Worm (Caenorhabditis elegans) whole organism, early embryonic: ENCODE results near the gene cct-2.

ENCODE experiments used
- B0310.2 ChIP-seq: sonication (generic microtip); optimal IDR thresholded peaks from 2 replicates; lab custom pipeline; 2016; ENCODE audit warnings: mild to moderate bottlenecking, missing genetic modification characterization, missing compliant biosample characterization
- aly-1 ChIP-seq: sonication (generic microtip); optimal IDR thresholded peaks from 2 replicates; lab custom pipeline; 2016; ENCODE audit warnings: missing genetic modification characterization, missing compliant biosample characterization
- ama-1 ChIP-seq: fragments of 150-350 bp; optimal IDR thresholded peaks from 2 replicates; lab custom pipeline; 2014
- ceh-13 ChIP-seq: fragments of 200-800 bp; sonication (Bioruptor generic); optimal IDR thresholded peaks from 2 replicates; lab custom pipeline; 2018; ENCODE audit warnings: mild to moderate bottlenecking, missing genetic modification characterization, missing compliant biosample characterization
- ceh-36 ChIP-seq: sonication (generic microtip); optimal IDR thresholded peaks from 2 replicates; lab custom pipeline; 2016; ENCODE audit warnings: missing genetic modification characterization, inconsistent platforms, missing compliant biosample characterization
- ets-7 ChIP-seq: sonication (generic microtip); optimal IDR thresholded peaks from 2 replicates; lab custom pipeline; 2016; ENCODE audit warnings: missing genotype, missing genetic modification characterization, missing compliant biosample characterization
- flt-1 ChIP-seq: fragments of 200-800 bp; sonication (Bioruptor generic); IDR thresholded peaks from 2 replicates; pipeline ENCODE4 v1.3.6; 2022; ENCODE audit warnings: missing genetic modification characterization, missing compliant biosample characterization
- hmg-4 ChIP-seq: fragments of 200-800 bp; sonication (Bioruptor generic); optimal IDR thresholded peaks from 2 replicates; lab custom pipeline; 2018; ENCODE audit warnings: mild to moderate bottlenecking, missing genetic modification characterization, missing compliant biosample characterization
- pes-1 ChIP-seq: fragments of 200-800 bp; sonication (Bioruptor generic); IDR thresholded peaks from 2 replicates; pipeline ENCODE4 v1.3.6; 2022; ENCODE audit warnings: missing genetic modification reagents, missing genetic modification characterization, missing compliant biosample characterization
- scrt-1 ChIP-seq: fragments of 200-800 bp; sonication (Bioruptor generic); IDR thresholded peaks from 2 replicates; pipeline ENCODE4 v1.3.6; 2022; ENCODE audit warnings: missing genetic modification characterization, missing compliant biosample characterization
- tbx-11 ChIP-seq: fragments of 200-800 bp; sonication (Bioruptor generic); IDR thresholded peaks from 2 replicates; pipeline ENCODE4 v1.3.6; 2022; ENCODE audit warnings: missing genetic modification characterization, missing compliant biosample characterization
- tbx-37 ChIP-seq: fragments of 200-800 bp; sonication (Bioruptor generic); conservative IDR thresholded peaks from 2 replicates; pipeline ENCODE4 v1.3.6; 2022; ENCODE audit warnings: missing genetic modification reagents, missing genetic modification characterization, missing compliant biosample characterization

DNA sequence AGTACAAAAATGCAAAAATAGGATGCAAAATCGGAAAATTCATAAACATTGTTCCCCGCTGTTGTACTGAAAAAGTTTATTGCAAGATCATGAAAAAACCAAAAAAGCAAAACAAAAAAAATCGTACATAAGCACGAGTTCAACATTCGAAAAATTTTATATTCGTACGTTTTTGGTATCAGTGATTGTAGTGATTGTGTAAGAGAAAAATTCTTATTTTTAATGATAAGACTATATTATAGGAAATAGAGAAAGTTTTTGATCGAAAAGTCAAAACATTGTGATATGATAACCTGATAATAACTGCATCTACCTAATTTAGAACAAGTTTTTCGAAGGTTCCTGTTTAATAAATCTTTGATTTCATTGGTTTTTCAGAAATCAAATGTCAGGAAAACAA is 10.2 kb upstream of the cct-2 start:
- TF ChIP-seq ceh-13 (GFP tag; lab: Kevin White, UChicago), result no peak
- no peak for TF ChIP-seq ets-7 (tag; lab: Kevin White, UChicago)
- TF ChIP-seq tbx-11, result no peak
- no peak for TF ChIP-seq hmg-4 (GFP tag; lab: Kevin White, UChicago)
- no peak for TF ChIP-seq flt-1
- TF ChIP-seq ama-1 (lab: Kevin White, UChicago), result no peak
- no peak for TF ChIP-seq aly-1 (tag; lab: Kevin White, UChicago)
- TF ChIP-seq B0310.2 (tag; lab: Kevin White, UChicago), result no peak
- no peak for TF ChIP-seq tbx-37 (GFP tag; lab: Robert Waterston, UW)
- no peak for TF ChIP-seq scrt-1 (GFP tag; lab: Robert Waterston, UW)
- TF ChIP-seq ceh-36 (tag; lab: Kevin White, UChicago), result no peak
- TF ChIP-seq pes-1 (GFP tag; lab: Robert Waterston, UW), result no peak
